Worm (Caenorhabditis elegans) whole organism, dauer: ENCODE data around the gene dph-5.

ENCODE experiments used
- unc-62 ChIP-seq: sonication (generic microtip); optimal IDR thresholded peaks from 2 replicates; lab custom pipeline; 2017; ENCODE audit warnings: missing biosample characterization, missing genetic modification reagents, missing genetic modification characterization

dph-5 gene

DNA sequence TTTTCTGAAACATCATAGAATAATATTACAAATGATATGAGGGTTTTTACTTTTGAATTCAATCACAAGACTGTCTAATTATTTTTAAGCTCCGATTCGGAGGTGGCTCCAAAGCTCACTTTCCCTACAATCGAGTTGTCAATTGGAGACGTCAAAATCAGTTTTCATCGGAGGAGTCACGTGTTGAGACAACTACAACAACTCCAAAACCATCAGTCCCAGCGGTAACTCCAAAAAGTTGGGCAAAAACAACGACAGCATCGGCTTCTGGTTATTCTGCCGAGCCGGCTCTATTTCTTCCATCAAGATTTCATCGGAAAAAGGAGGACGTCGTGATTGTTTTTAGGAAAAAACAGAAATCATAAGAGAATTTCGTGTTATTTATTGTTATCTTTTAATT is 34.1 kb downstream of the dph-5 start:
- TF ChIP-seq unc-62: no peak

DNA sequence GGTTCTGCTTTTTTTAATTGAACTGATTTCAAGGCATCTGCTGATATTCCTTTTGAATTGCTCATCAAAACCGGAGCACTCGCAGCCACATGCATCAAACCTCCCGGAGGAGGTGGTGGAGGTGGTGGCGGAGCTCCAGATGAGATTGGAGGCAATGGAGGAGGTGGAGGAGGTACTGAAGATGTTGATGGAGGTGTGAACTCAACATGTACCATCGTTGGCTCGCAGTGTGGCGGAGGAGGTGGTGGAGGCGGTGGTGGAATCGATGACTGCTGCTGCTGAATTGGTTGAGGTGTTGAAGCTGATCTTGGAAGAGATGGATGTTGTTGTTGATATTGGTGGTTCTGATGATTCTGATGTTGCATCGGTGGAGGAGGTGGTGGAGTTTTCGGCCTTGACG is 37.0 kb downstream of the dph-5 start:
- no peak for TF ChIP-seq unc-62

DNA sequence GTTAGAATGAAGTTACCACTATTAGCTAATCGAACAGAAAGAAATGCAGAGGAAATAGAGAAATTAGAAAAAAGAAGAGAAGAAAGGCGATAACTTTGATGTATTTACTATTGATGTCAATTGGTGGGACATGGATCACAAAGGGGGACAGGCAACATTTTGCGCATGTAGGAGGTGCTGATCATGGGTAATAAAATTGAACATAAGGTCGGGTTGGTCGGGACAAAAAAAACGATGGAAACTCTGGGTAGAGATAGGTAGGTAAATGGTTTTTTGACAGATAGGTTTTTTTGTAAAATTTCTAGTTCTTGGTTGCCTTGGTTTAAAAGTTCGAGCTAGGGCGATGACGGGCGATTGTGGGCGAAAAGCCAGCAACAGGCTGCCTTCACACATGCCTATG is 40.9 kb downstream of the dph-5 start, which contains the start of gene shn-1:
TSS of gene shn-1 (minus strand) at position 101 of the 400 bp plus-strand sequence.
- TF ChIP-seq unc-62: no peak

DNA sequence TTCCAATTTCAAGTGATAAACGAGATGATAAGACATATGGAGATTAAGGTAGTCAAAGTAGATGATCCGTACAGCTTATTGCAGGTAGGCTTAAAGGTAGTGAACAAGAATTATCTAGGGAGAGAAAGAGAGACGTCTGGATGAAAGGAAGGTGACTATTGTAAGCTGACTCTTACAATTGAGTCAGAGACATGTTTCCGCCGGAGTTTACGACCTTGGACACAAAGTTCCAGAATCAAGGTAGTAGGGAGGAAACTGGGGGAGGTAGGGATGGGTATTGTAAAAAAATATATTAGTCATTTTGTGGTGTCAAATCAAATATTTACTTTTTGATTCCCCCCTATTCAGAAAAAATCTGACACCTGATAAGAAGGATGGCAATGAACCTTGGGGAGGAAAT is 42.4 kb downstream of the dph-5 start:
- TF ChIP-seq unc-62: no peak

DNA sequence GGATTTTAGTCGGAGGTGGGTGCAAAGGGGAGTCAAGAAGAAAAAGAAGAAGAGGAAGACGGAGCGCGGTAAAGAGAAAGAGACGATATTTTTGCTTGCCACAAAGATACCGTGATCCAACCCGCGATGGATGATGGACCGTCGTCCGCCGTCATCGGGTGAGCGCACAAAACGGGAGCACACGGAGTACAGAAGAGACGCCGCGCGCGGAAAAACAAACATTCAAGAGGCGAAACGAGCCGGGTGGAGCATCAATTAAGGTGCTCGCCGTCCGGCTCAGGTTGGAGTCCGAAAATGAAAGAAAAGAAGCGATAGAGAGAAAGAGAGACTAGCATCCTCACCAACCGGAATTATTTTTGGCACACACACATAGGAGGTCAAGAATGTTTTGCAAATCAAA is 43.8 kb downstream of the dph-5 start:
- no peak for TF ChIP-seq unc-62

DNA sequence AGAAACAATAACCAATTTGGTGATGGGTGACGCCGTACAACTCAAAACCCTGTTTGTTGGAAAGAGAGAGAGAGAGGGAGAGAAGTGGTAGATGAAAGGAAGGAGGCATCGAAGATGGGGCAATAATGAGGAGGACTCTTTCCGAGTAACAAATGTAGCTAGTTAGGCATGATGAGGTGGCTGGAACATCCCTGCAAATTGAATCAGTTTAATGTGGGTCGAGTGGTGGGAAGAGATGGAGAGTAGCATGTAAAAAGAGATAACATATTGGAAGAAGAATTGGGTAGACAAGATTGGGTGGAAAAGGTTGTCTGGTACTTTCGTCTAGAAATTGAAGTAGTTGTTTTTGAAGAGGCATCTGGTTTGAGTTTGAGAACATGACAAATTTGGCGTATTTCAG is 46.2 kb downstream of the dph-5 start:
- TF ChIP-seq unc-62: no peak

DNA sequence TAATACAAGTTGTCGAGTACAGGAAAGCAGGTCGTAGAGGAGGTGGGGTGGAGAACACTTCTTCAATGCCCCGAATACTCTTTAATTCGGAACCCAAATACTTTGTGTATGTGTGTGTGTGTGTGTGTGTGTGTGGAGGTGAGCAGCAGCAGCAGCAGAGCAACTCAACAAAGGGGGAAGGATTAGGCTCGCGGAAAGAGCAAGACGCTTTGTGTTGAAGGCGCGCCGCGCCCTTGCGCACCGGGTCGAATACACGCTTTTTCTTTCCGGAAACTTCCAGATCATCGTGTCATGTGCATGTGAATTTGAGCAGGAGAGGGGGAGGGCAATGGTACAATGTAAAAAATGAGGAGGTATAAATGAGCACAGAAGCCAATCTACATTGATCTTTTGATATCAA is 48.8 kb downstream of the dph-5 start:
- no peak for TF ChIP-seq unc-62

DNA sequence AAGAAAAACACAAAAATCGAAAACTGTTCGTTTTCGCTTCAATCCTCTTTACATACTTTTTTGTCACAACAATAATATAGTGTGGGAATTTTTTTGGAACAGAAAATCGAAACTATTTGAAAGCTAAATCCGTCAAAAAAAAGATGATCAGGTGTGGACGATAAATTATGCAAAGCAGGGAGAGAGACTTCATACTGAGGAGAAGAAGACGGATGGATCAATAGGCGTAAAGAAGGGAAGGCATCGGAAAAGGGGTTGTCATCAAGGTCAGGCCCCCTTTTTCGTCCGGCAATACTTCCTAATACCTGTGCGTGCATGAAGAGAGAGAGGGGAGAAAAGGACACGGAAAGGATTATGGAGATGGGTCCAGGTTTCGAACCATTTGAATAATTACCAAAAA is 50.4 kb downstream of the dph-5 start:
- no peak for TF ChIP-seq unc-62
